Worm (Caenorhabditis elegans) whole organism, mixed stage, embryonic: ENCODE measurements around the gene pqn-70.

ENCODE experiments used
- M03D4.4 ChIP-seq: sonication (generic microtip); optimal IDR thresholded peaks from 2 replicates; lab custom pipeline; 2017; ENCODE audit warnings: mild to moderate bottlenecking, missing genetic modification characterization, missing compliant biosample characterization
- bed-3 ChIP-seq: fragments of 200-800 bp; sonication (Bioruptor generic); optimal IDR thresholded peaks from 3 replicates; lab custom pipeline; 2018; ENCODE audit warnings: mild to moderate bottlenecking, missing genetic modification characterization, moderate library complexity, missing compliant biosample characterization
- blmp-1 ChIP-seq: fragments of 150-350 bp; optimal IDR thresholded peaks from 2 replicates; lab custom pipeline; 2014; ENCODE audit warnings: missing biosample characterization, missing genetic modification characterization
- ceh-39 ChIP-seq: fragments of 150-350 bp; optimal IDR thresholded peaks from 2 replicates; lab custom pipeline; 2014; ENCODE audit warnings: missing biosample characterization, missing genetic modification characterization
- ceh-43 ChIP-seq: fragments of 200-800 bp; sonication (Bioruptor generic); optimal IDR thresholded peaks from 2 replicates; lab custom pipeline; 2018; ENCODE audit warnings: mild to moderate bottlenecking, missing genetic modification characterization, moderate library complexity, missing compliant biosample characterization
- ces-1 ChIP-seq: fragments of 150-350 bp; optimal IDR thresholded peaks from 2 replicates; lab custom pipeline; 2014; ENCODE audit warnings: missing biosample characterization, missing genetic modification reagents, missing genetic modification characterization
- drap-1 ChIP-seq: fragments of 200-800 bp; sonication (Bioruptor generic); optimal IDR thresholded peaks from 3 replicates; lab custom pipeline; 2018; ENCODE audit warnings: mild to moderate bottlenecking, missing genetic modification characterization, missing compliant biosample characterization
- elt-1 ChIP-seq: sonication (generic microtip); optimal IDR thresholded peaks from 2 replicates; lab custom pipeline; 2017; ENCODE audit warnings: missing genetic modification characterization, mild to moderate bottlenecking, missing compliant biosample characterization, antibody characterized with exemption, moderate library complexity, borderline replicate concordance; ENCODE audit not compliant: insufficient read depth
- ham-2 ChIP-seq: fragments of 200-800 bp; sonication (Bioruptor generic); optimal IDR thresholded peaks from 2 replicates; lab custom pipeline; 2018; ENCODE audit warnings: mild to moderate bottlenecking, missing genetic modification characterization, missing compliant biosample characterization
- lin-13 ChIP-seq: fragments of 150-350 bp; optimal IDR thresholded peaks from 2 replicates; lab custom pipeline; 2014; ENCODE audit warnings: missing biosample characterization, missing genetic modification characterization
- lsy-2 ChIP-seq: fragments of 150-350 bp; optimal IDR thresholded peaks from 2 replicates; lab custom pipeline; 2014; ENCODE audit warnings: missing biosample characterization, missing genetic modification characterization
- mab-5 ChIP-seq: fragments of 150-350 bp; optimal IDR thresholded peaks from 2 replicates; lab custom pipeline; 2014; ENCODE audit warnings: missing biosample characterization, missing genetic modification characterization
- mls-2 ChIP-seq: sonication (generic microtip); optimal IDR thresholded peaks from 2 replicates; lab custom pipeline; 2016; ENCODE audit warnings: mild to moderate bottlenecking, missing genetic modification characterization, moderate library complexity, missing compliant biosample characterization
- nhr-12 ChIP-seq: fragments of 150-350 bp; optimal IDR thresholded peaks from 2 replicates; lab custom pipeline; 2014; ENCODE audit warnings: missing biosample characterization, missing genetic modification characterization
- nhr-2 ChIP-seq: fragments of 150-350 bp; optimal IDR thresholded peaks from 2 replicates; lab custom pipeline; 2014; ENCODE audit warnings: missing biosample characterization, missing genetic modification characterization
- nhr-237 ChIP-seq: fragments of 150-350 bp; optimal IDR thresholded peaks from 2 replicates; lab custom pipeline; 2014; ENCODE audit warnings: missing biosample characterization, missing genetic modification characterization
- nhr-28 ChIP-seq: fragments of 150-350 bp; optimal IDR thresholded peaks from 2 replicates; lab custom pipeline; 2014; ENCODE audit warnings: missing biosample characterization, missing genetic modification characterization
- nhr-76 ChIP-seq: sonication (generic microtip); optimal IDR thresholded peaks from 2 replicates; lab custom pipeline; 2017; ENCODE audit warnings: missing biosample characterization, missing genetic modification characterization
- sem-2 ChIP-seq: fragments of 200-800 bp; sonication (Bioruptor generic); optimal IDR thresholded peaks from 2 replicates; lab custom pipeline; 2018; ENCODE audit warnings: mild to moderate bottlenecking, missing genetic modification characterization, missing compliant biosample characterization
- snpc-4 ChIP-seq: fragments of 150-350 bp; optimal IDR thresholded peaks from 2 replicates; lab custom pipeline; 2014; ENCODE audit warnings: missing biosample characterization, missing genetic modification characterization
- tbx-8 ChIP-seq: fragments of 200-800 bp; sonication (Bioruptor generic); optimal IDR thresholded peaks from 2 replicates; lab custom pipeline; 2018; ENCODE audit warnings: mild to moderate bottlenecking, missing genetic modification characterization, moderate library complexity, missing compliant biosample characterization
- unc-120 ChIP-seq: sonication (generic microtip); optimal IDR thresholded peaks from 2 replicates; lab custom pipeline; 2017; ENCODE audit warnings: missing genetic modification characterization, missing compliant biosample characterization; ENCODE audit not compliant: poor library complexity, severe bottlenecking
- unc-39 ChIP-seq: fragments of 150-350 bp; optimal IDR thresholded peaks from 2 replicates; lab custom pipeline; 2014; ENCODE audit warnings: missing biosample characterization, missing genetic modification characterization
- unc-62 ChIP-seq: fragments of 150-350 bp; optimal IDR thresholded peaks from 2 replicates; lab custom pipeline; 2014; ENCODE audit warnings: missing biosample characterization, missing genetic modification reagents, missing genetic modification characterization
- zip-8 ChIP-seq: fragments of 150-350 bp; optimal IDR thresholded peaks from 2 replicates; lab custom pipeline; 2014; ENCODE audit warnings: missing biosample characterization, missing genetic modification characterization
- ztf-11 ChIP-seq: fragments of 150-350 bp; optimal IDR thresholded peaks from 2 replicates; lab custom pipeline; 2014; ENCODE audit warnings: missing biosample characterization, missing genetic modification characterization

pqn-70 gene

DNA sequence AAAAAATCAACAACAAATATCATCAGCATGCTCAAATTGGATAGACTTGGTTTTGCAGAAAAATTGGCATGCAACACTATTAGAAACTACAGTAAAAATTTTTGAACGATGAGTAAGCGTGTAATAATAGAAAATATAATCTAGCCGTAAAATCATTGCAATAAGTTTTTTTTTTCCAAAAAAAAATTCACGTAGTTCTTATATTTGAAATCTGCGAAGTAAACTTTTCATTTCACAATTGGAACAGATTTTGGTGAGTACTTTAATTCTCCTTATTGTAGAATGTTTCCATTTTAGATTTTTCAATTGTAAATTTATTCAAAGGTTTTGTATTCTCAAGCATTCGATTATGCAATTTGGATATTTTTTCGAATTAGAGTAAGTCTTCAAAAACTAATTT is 28.2 kb downstream of the pqn-70 start, which contains the start of gene K10D6.3:
Gene K10D6.3, plus strand, starts transcription at position 301 of the 400 bp plus-strand sequence.
- no peak for TF ChIP-seq nhr-28
- no peak for TF ChIP-seq drap-1 (GFP tag; lab: Kevin White, UChicago)
- no peak for TF ChIP-seq mls-2 (tag; lab: Kevin White, UChicago)
- no peak for TF ChIP-seq lin-13 (tag; lab: Kevin White, UChicago)
- no peak for TF ChIP-seq nhr-12 (tag; lab: Kevin White, UChicago)
- no peak for TF ChIP-seq nhr-2
- no peak for TF ChIP-seq lsy-2 (tag; lab: Kevin White, UChicago)
- TF ChIP-seq ceh-39 (tag; lab: Kevin White, UChicago) = no peak
- no peak for TF ChIP-seq nhr-237 (tag; lab: Kevin White, UChicago)

DNA sequence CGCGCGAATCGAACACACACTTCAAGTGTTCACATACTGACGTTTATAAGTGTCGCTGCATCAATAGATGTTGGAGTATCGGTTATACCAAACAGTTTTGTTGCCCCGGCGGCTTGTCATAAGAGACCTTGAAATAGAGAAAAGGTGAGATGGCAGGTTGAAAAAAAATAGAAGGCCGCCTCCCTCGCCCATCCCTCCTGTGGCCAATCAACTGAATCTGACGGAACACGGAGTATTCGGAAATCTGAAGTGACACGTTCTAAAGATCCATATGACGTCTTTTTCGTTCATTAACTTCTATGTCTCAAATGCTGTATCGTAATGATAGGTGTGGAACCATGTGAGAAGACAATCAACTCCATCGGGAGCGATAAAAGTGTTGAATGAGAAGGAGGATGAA is 29.0 kb downstream of the pqn-70 start:
- TF ChIP-seq drap-1 (GFP tag; lab: Kevin White, UChicago) (no peak), mls-2 (tag; lab: Kevin White, UChicago) (no peak), sem-2 (GFP tag; lab: Kevin White, UChicago) (no peak), nhr-76 (no peak), M03D4.4 (tag; lab: Kevin White, UChicago) (no peak)

ce11 chrV:11198094-11198493 is 30.4 kb downstream of the pqn-70 start:
- TF ChIP-seq zip-8 (tag; lab: Kevin White, UChicago) (no peak), blmp-1 (tag; lab: Kevin White, UChicago) (peak; percentile 55), ces-1 (GFP tag; lab: Kevin White, UChicago) (no peak)

- TF ChIP-seq unc-120 (no peak), snpc-4 (tag; lab: Kevin White, UChicago) (no peak), nhr-237 (tag; lab: Kevin White, UChicago) (no peak), ztf-11 (no peak), ces-1 (GFP tag; lab: Kevin White, UChicago) (no peak)
Measured at ce11 chrV:11196631-11197258, 31.8 kb downstream of the pqn-70 start.

ce11 chrV:11196109-11196508 is 32.4 kb downstream of the pqn-70 start, which contains the start of gene clc-6:
clc-6 (minus strand) TSS chrV:11196209.
- TF ChIP-seq sem-2 (GFP tag; lab: Kevin White, UChicago) (no peak), elt-1 (tag; lab: Kevin White, UChicago) (no peak), mab-5 (tag; lab: Kevin White, UChicago) (no peak), nhr-237 (tag; lab: Kevin White, UChicago) (no peak), snpc-4 (tag; lab: Kevin White, UChicago) (no peak), bed-3 (GFP tag; lab: Kevin White, UChicago) (no peak), unc-39 (no peak)

ce11 chrV:11190983-11191382 is 37.5 kb downstream of the pqn-70 start, which contains the start of gene lgc-49:
lgc-49 (plus strand) TSS chrV:11191283.
- TF ChIP-seq ceh-39 (tag; lab: Kevin White, UChicago) = no peak
- TF ChIP-seq tbx-8 (GFP tag; lab: Kevin White, UChicago) = no peak
- no peak for TF ChIP-seq nhr-2
- TF ChIP-seq nhr-76 = no peak
- no peak for TF ChIP-seq unc-62 (GFP tag; lab: Kevin White, UChicago)
- no peak for TF ChIP-seq ces-1 (GFP tag; lab: Kevin White, UChicago)
- no peak for TF ChIP-seq ceh-43 (GFP tag; lab: Kevin White, UChicago)
- TF ChIP-seq unc-39 = no peak

ce11 chrV:11182925-11183324 is 45.6 kb downstream of the pqn-70 start, which contains the start of gene cnc-10:
cnc-10 (plus strand) TSS chrV:11183225.
- no peak for TF ChIP-seq tbx-8 (GFP tag; lab: Kevin White, UChicago)
- no peak for TF ChIP-seq zip-8 (tag; lab: Kevin White, UChicago)
- TF ChIP-seq ham-2 (GFP tag; lab: Kevin White, UChicago) = no peak
